Fruit fly (Drosophila melanogaster) whole organism: ENCODE data around the gene CG32237.

ENCODE experiments used
- CG8478 ChIP-seq: fragments of >200 bp; optimal IDR thresholded peaks from 2 replicates; lab custom pipeline; 2018; ENCODE audit warnings: inconsistent platforms
- Dll ChIP-seq: fragments of >200 bp; optimal IDR thresholded peaks from 2 replicates; lab custom pipeline; 2017
- EcR ChIP-seq, 2 experiments: fragments of >200 bp; optimal IDR thresholded peaks; 2 replicates each; lab custom pipeline; 2017; ENCODE audit warnings: missing biosample characterization in 2 of 2, missing genetic modification characterization in 2 of 2, missing genetic modification reagents in 2 of 2
- pan ChIP-seq: fragments of >200 bp; optimal IDR thresholded peaks from 2 replicates; lab custom pipeline; 2017
- psq ChIP-seq: fragments of >200 bp; optimal IDR thresholded peaks from 2 replicates; lab custom pipeline; 2017
- usp ChIP-seq: fragments of >200 bp; optimal IDR thresholded peaks from 2 replicates; lab custom pipeline; 2017; ENCODE audit warnings: missing biosample characterization, missing genetic modification characterization, mixed read lengths

DNA sequence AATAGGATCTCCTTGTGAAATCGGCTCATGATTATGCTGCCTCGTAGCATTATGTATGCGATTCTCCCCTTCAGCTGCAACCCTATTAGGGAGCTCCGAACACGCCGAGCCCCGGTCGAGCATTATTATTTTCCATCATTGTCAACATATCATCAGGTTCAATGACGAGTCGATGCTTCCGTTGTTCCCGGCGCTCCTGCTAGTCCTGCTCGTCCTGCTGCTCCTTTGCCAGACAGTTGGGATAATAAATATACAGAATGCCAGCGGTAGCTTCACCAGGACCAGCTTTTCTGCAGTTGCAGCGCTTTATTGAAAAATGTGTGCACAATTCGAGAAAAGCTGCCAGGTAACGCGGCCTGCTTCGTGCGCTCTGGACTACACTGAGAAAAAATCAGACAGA lies 8.1 kb upstream of the CG32237 start, which contains the start of gene CG32235:
- no peak for TF ChIP-seq psq (lab: Kevin White, UChicago)
- no peak for TF ChIP-seq CG8478 (lab: Kevin White, UChicago)
- TF ChIP-seq pan (lab: Kevin White, UChicago), result no peak
- no peak for TF ChIP-seq usp (GFP tag; lab: Kevin White, UChicago)
- no peak for TF ChIP-seq EcR (GFP tag; optimal IDR thresholded peaks at IDR 0.05; lab: Kevin White, UChicago)
- TF ChIP-seq Dll (lab: Kevin White, UChicago), result no peak
